Worm (Caenorhabditis elegans) whole organism, mixed stage, embryonic: ENCODE results near the gene sri-18.

Experiments
- nhr-28 ChIP-seq: fragments of 150-350 bp; optimal IDR thresholded peaks from 2 replicates; lab custom pipeline; 2014; ENCODE audit warnings: missing biosample characterization, missing genetic modification characterization
- ztf-11 ChIP-seq: fragments of 150-350 bp; optimal IDR thresholded peaks from 2 replicates; lab custom pipeline; 2014; ENCODE audit warnings: missing biosample characterization, missing genetic modification characterization

DNA sequence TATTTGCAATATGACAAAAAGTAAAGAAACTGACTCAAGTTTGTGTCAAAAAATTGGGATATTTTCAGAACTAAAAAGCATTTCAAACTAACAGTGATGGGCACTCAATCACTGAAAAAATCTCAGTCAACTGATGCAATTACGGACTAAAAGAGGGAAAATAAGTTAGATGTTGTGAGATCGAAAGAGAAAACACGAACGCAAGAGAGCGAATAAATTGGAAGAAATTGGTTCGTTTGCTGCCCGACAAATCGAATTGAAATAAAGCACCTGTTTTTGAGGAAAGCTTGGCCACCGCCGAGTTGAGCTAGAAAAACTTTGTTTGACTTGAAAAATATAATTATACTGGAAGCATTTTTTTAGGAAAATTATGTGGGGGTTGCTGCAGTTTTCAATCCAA is 5.7 kb upstream of the sri-18 start:
- TF ChIP-seq ztf-11 (tag; lab: Kevin White, UChicago) (no peak), nhr-28 (no peak)
